Worm (Caenorhabditis elegans) whole organism, late embryonic: ENCODE results near the gene C27A2.8.

Experiments used
- ceh-9 ChIP-seq: sonication (generic microtip); optimal IDR thresholded peaks from 2 replicates; lab custom pipeline; 2016; ENCODE audit warnings: mild to moderate bottlenecking, missing genetic modification characterization, inconsistent platforms, missing compliant biosample characterization
- elt-4 ChIP-seq: sonication (generic microtip); optimal IDR thresholded peaks from 2 replicates; lab custom pipeline; 2016; ENCODE audit warnings: missing genetic modification characterization, missing compliant biosample characterization
- fkh-10 ChIP-seq: fragments of 150-350 bp; optimal IDR thresholded peaks from 2 replicates; lab custom pipeline; 2014; ENCODE audit warnings: missing biosample characterization, missing genetic modification reagents, missing genetic modification characterization
- gmeb-2 ChIP-seq: sonication (generic microtip); optimal IDR thresholded peaks from 2 replicates; lab custom pipeline; 2016; ENCODE audit warnings: missing genetic modification characterization, inconsistent platforms, missing compliant biosample characterization
- nfya-1 ChIP-seq: sonication (generic microtip); optimal IDR thresholded peaks from 2 replicates; lab custom pipeline; 2017; ENCODE audit warnings: missing genetic modification characterization, mild to moderate bottlenecking, missing compliant biosample characterization, antibody characterized with exemption, moderate library complexity
- nhr-11 ChIP-seq: fragments of 150-350 bp; optimal IDR thresholded peaks from 2 replicates; lab custom pipeline; 2014; ENCODE audit warnings: missing biosample characterization, missing genetic modification characterization
- pqm-1 ChIP-seq: sonication (generic microtip); optimal IDR thresholded peaks from 2 replicates; lab custom pipeline; 2016; ENCODE audit warnings: missing genetic modification characterization, missing compliant biosample characterization
- rnt-1 ChIP-seq: sonication (generic microtip); optimal IDR thresholded peaks from 2 replicates; lab custom pipeline; 2016; ENCODE audit warnings: missing genetic modification characterization, missing compliant biosample characterization
- tbx-2 ChIP-seq: sonication (generic microtip); optimal IDR thresholded peaks from 2 replicates; lab custom pipeline; 2016; ENCODE audit warnings: missing genetic modification characterization, missing compliant biosample characterization

DNA sequence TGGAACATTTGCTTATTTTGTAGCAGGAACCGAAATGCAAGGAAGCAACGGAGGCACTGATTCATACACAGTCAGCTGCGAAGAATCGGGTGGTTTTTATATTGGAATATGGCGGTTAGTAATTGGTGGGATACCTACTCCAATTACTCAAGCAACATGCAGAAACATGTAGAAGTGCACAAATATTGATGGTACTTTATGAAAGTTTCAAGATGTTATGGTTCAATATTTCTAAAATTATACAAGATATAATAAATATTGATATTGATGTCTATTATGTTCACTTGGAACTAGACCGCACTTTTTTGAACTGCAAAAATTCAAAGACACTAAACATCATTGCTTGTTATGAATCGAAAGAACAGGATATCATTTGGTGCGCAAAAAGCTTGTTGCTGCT lies 26.1 kb upstream of the C27A2.8 start, which contains the start of gene C04G6.13:
- no peak for TF ChIP-seq elt-4 (tag; lab: Kevin White, UChicago)
- TF ChIP-seq nhr-11 (tag; lab: Kevin White, UChicago), result no peak
- no peak for TF ChIP-seq pqm-1 (tag; lab: Kevin White, UChicago)
- no peak for TF ChIP-seq tbx-2 (tag; lab: Kevin White, UChicago)
- TF ChIP-seq ceh-9 (tag; lab: Kevin White, UChicago), result no peak
- no peak for TF ChIP-seq rnt-1
- TF ChIP-seq nfya-1, result no peak
- TF ChIP-seq gmeb-2 (tag; lab: Kevin White, UChicago), result no peak
- TF ChIP-seq fkh-10 (GFP tag; lab: Kevin White, UChicago), result no peak
